Worm (Caenorhabditis elegans) whole organism, L3 larva: ENCODE data around the gene hic-1.
A peak's percentile ranks its signal among the peaks of the same experiment; 100 is the strongest.

Experiments
- ZK546.5 ChIP-seq: sonication (generic microtip); optimal IDR thresholded peaks from 2 replicates; lab custom pipeline; 2017; ENCODE audit warnings: missing biosample characterization, missing genetic modification characterization
- aly-2 ChIP-seq: fragments of 150-350 bp; optimal IDR thresholded peaks from 2 replicates; lab custom pipeline; 2014; ENCODE audit warnings: missing biosample characterization, missing genetic modification characterization
- ama-1 ChIP-seq: fragments of 150-350 bp; optimal IDR thresholded peaks from 2 replicates; lab custom pipeline; 2018
- ceh-16 ChIP-seq: sonication (generic microtip); optimal IDR thresholded peaks from 2 replicates; lab custom pipeline; 2017; ENCODE audit warnings: missing biosample characterization, missing genetic modification characterization
- ceh-28 ChIP-seq: fragments of 150-350 bp; optimal IDR thresholded peaks from 2 replicates; lab custom pipeline; 2014; ENCODE audit warnings: missing biosample characterization, missing genetic modification reagents, missing genetic modification characterization
- ceh-82 ChIP-seq: fragments of 150-350 bp; optimal IDR thresholded peaks from 2 replicates; lab custom pipeline; 2014; ENCODE audit warnings: missing biosample characterization, missing genetic modification characterization
- daf-12 ChIP-seq: fragments of 150-350 bp; optimal IDR thresholded peaks from 2 replicates; lab custom pipeline; 2014; ENCODE audit warnings: missing biosample characterization, missing genetic modification reagents, missing genetic modification characterization
- egl-27 ChIP-seq: sonication (generic microtip); optimal IDR thresholded peaks from 4 replicates; lab custom pipeline; 2017; ENCODE audit warnings: missing biosample characterization, missing genetic modification reagents, missing genetic modification characterization
- egl-5 ChIP-seq: fragments of 150-350 bp; optimal IDR thresholded peaks from 2 replicates; lab custom pipeline; 2017; ENCODE audit warnings: missing biosample characterization, missing genetic modification reagents, missing genetic modification characterization, inconsistent platforms
- elt-1 ChIP-seq: fragments of 150-350 bp; optimal IDR thresholded peaks from 2 replicates; lab custom pipeline; 2014; ENCODE audit warnings: missing biosample characterization, missing genetic modification characterization
- elt-2 ChIP-seq: sonication (generic microtip); optimal IDR thresholded peaks from 2 replicates; lab custom pipeline; 2016; ENCODE audit warnings: missing genetic modification reagents, mild to moderate bottlenecking, missing genetic modification characterization, missing compliant biosample characterization
- elt-3 ChIP-seq, 3 experiments: fragments of 150-350 bp in 1 of 3; sonication (generic microtip) in 2 of 3; optimal IDR thresholded peaks; 2 replicates in 2 of 3; 4 replicates in 1 of 3; lab custom pipeline; 2014 to 2017; ENCODE audit warnings: missing biosample characterization in 3 of 3, missing genetic modification characterization in 3 of 3
- fkh-10 ChIP-seq: sonication (generic microtip); optimal IDR thresholded peaks from 2 replicates; lab custom pipeline; 2017; ENCODE audit warnings: missing biosample characterization, missing genetic modification reagents, missing genetic modification characterization
- fkh-2 ChIP-seq: fragments of 150-350 bp; optimal IDR thresholded peaks from 2 replicates; lab custom pipeline; 2014; ENCODE audit warnings: missing biosample characterization, missing genetic modification reagents, missing genetic modification characterization
- fos-1 ChIP-seq: fragments of 150-350 bp; optimal IDR thresholded peaks from 2 replicates; lab custom pipeline; 2014; ENCODE audit warnings: missing biosample characterization, missing genetic modification characterization
- hmg-11 ChIP-seq: sonication (generic microtip); optimal IDR thresholded peaks from 2 replicates; lab custom pipeline; 2016; ENCODE audit warnings: missing genetic modification characterization, missing compliant biosample characterization
- jun-1 ChIP-seq: fragments of 150-350 bp; optimal IDR thresholded peaks from 2 replicates; lab custom pipeline; 2014; ENCODE audit warnings: missing biosample characterization, missing genetic modification reagents, missing genetic modification characterization
- lin-15B ChIP-seq: fragments of 150-350 bp; optimal IDR thresholded peaks from 2 replicates; lab custom pipeline; 2014; ENCODE audit warnings: missing biosample characterization, missing genetic modification characterization
- lin-39 ChIP-seq: fragments of 150-350 bp; optimal IDR thresholded peaks from 2 replicates; lab custom pipeline; 2018; ENCODE audit warnings: missing biosample characterization, missing genetic modification reagents, missing genetic modification characterization
- lsy-12 ChIP-seq: sonication (generic microtip); optimal IDR thresholded peaks from 2 replicates; lab custom pipeline; 2016; ENCODE audit warnings: mild to moderate bottlenecking, missing genetic modification characterization, missing compliant biosample characterization
- mdl-1 ChIP-seq: fragments of 150-350 bp; optimal IDR thresholded peaks from 2 replicates; lab custom pipeline; 2014; ENCODE audit warnings: missing biosample characterization, missing genetic modification characterization
- nfya-1 ChIP-seq: sonication (generic microtip); optimal IDR thresholded peaks from 2 replicates; lab custom pipeline; 2017; ENCODE audit warnings: missing genetic modification characterization, mild to moderate bottlenecking, missing compliant biosample characterization, antibody characterized with exemption, moderate library complexity; ENCODE audit not compliant: insufficient read depth
- nhr-12 ChIP-seq: fragments of 150-350 bp; optimal IDR thresholded peaks from 2 replicates; lab custom pipeline; 2014; ENCODE audit warnings: missing biosample characterization, missing genetic modification characterization
- nhr-23 ChIP-seq: fragments of 150-350 bp; optimal IDR thresholded peaks from 2 replicates; lab custom pipeline; 2014; ENCODE audit warnings: missing biosample characterization, missing genetic modification reagents, missing genetic modification characterization
- nhr-237 ChIP-seq: fragments of 150-350 bp; optimal IDR thresholded peaks from 2 replicates; lab custom pipeline; 2014; ENCODE audit warnings: missing biosample characterization, missing genetic modification characterization
- nhr-25 ChIP-seq: sonication (generic microtip); optimal IDR thresholded peaks from 2 replicates; lab custom pipeline; 2017; ENCODE audit warnings: missing biosample characterization, missing genetic modification characterization
- nhr-28 ChIP-seq: fragments of 150-350 bp; optimal IDR thresholded peaks from 2 replicates; lab custom pipeline; 2014; ENCODE audit warnings: missing biosample characterization, missing genetic modification characterization
- nhr-43 ChIP-seq: sonication (generic microtip); optimal IDR thresholded peaks from 2 replicates; lab custom pipeline; 2016; ENCODE audit warnings: mild to moderate bottlenecking, missing genetic modification characterization, missing compliant biosample characterization; ENCODE audit not compliant: poor library complexity, severe bottlenecking
- nhr-67 ChIP-seq: fragments of 150-350 bp; optimal IDR thresholded peaks from 2 replicates; lab custom pipeline; 2014; ENCODE audit warnings: missing biosample characterization, missing genetic modification characterization
- nhr-76 ChIP-seq: fragments of 150-350 bp; sonication (generic microtip); optimal IDR thresholded peaks from 5 replicates; lab custom pipeline; 2014; ENCODE audit warnings: missing biosample characterization, missing genetic modification characterization
- pha-4 ChIP-seq: fragments of 150-350 bp; optimal IDR thresholded peaks from 2 replicates; lab custom pipeline; 2014; ENCODE audit warnings: missing biosample characterization, missing genetic modification reagents, missing genetic modification characterization
- pqm-1 ChIP-seq: fragments of 150-350 bp; optimal IDR thresholded peaks from 2 replicates; lab custom pipeline; 2017; ENCODE audit warnings: missing biosample characterization, missing genetic modification characterization, inconsistent platforms
- skn-1 ChIP-seq: fragments of 150-350 bp; optimal IDR thresholded peaks from 2 replicates; lab custom pipeline; 2014; ENCODE audit warnings: missing biosample characterization, missing genetic modification characterization
- snpc-4 ChIP-seq: fragments of 150-350 bp; optimal IDR thresholded peaks from 2 replicates; lab custom pipeline; 2014; ENCODE audit warnings: missing biosample characterization, missing genetic modification characterization
- unc-39 ChIP-seq: sonication (generic microtip); optimal IDR thresholded peaks from 4 replicates; lab custom pipeline; 2017; ENCODE audit warnings: missing biosample characterization, missing genetic modification characterization
- zag-1 ChIP-seq: fragments of 150-350 bp; optimal IDR thresholded peaks from 2 replicates; lab custom pipeline; 2014; ENCODE audit warnings: missing biosample characterization, missing genetic modification characterization
- ztf-11 ChIP-seq: fragments of 150-350 bp; optimal IDR thresholded peaks from 2 replicates; lab custom pipeline; 2014; ENCODE audit warnings: missing biosample characterization, missing genetic modification characterization

The hic-1 gene

ce11 chrX:6598732-6599131, at the start of gene hic-1:
hic-1 (minus strand) TSS chrX:6598832.
- TF ChIP-seq elt-1 (no peak), fkh-2 (no peak), fkh-10 (no peak), nhr-237 (tag; lab: Kevin White, UChicago) (no peak), lin-15B (tag; lab: Kevin White, UChicago) (no peak), nhr-23 (tag; lab: Kevin White, UChicago) (no peak), nhr-67 (tag; lab: Kevin White, UChicago) (no peak), hmg-11 (no peak), daf-12 (tag; lab: Kevin White, UChicago) (no peak), ZK546.5 (tag; lab: Kevin White, UChicago) (no peak)

- peak; percentile 14 for TF ChIP-seq pha-4 (tag; lab: Kevin White, UChicago)
- peak; percentile 63 for TF ChIP-seq elt-2 (tag; lab: Kevin White, UChicago)
- peak; percentile 64 for TF ChIP-seq pqm-1 (tag; lab: Kevin White, UChicago)
- TF ChIP-seq nhr-43 (tag; lab: Kevin White, UChicago), result no peak
- no peak for TF ChIP-seq lsy-12 (tag; lab: Kevin White, UChicago)
- TF ChIP-seq elt-1, result no peak
- no peak for TF ChIP-seq lin-15B (tag; lab: Kevin White, UChicago)
- no peak for TF ChIP-seq ceh-28 (tag; lab: Kevin White, UChicago)
- no peak for TF ChIP-seq snpc-4 (tag; lab: Kevin White, UChicago)
- TF ChIP-seq unc-39 (tag; lab: Kevin White, UChicago), result no peak
These were observed 47.9 kb upstream of the hic-1 start for ce11 chrX:6646387-6647061.

ce11 chrX:6644971-6645704, 46.5 kb upstream of the hic-1 start, which contains the start of gene C56E10.3:
C56E10.3 (plus strand) TSS chrX:6645654.
- TF ChIP-seq hmg-11, result no peak
- TF ChIP-seq ceh-16 (tag; lab: Kevin White, UChicago), result no peak
- TF ChIP-seq ztf-11, result no peak
- TF ChIP-seq pha-4 (tag; lab: Kevin White, UChicago), result peak; percentile 96
- TF ChIP-seq zag-1 (tag; lab: Kevin White, UChicago), result no peak
- peak; percentile 76 for TF ChIP-seq pqm-1 (tag; lab: Kevin White, UChicago)
- no peak for TF ChIP-seq nhr-67 (tag; lab: Kevin White, UChicago)
- TF ChIP-seq jun-1 (tag; lab: Kevin White, UChicago), result no peak
- no peak for TF ChIP-seq fkh-2
- TF ChIP-seq nhr-43 (tag; lab: Kevin White, UChicago), result no peak
- peak; percentile 86 for TF ChIP-seq elt-2 (tag; lab: Kevin White, UChicago)
- no peak for TF ChIP-seq elt-3 (tag; optimal IDR thresholded peaks at IDR 0.05; lab: Kevin White, UChicago)
- TF ChIP-seq egl-5 (tag; lab: Kevin White, UChicago), result no peak
- TF ChIP-seq egl-27 (tag; lab: Kevin White, UChicago), result no peak
- TF ChIP-seq fos-1 (tag; lab: Kevin White, UChicago), result no peak
- TF ChIP-seq nhr-25 (tag; lab: Kevin White, UChicago), result no peak
- no peak for TF ChIP-seq aly-2 (tag; lab: Kevin White, UChicago)
- no peak for TF ChIP-seq ceh-82
- TF ChIP-seq, all 47 proteins: peak for 3

- TF ChIP-seq elt-2 (tag; lab: Kevin White, UChicago) (peak; percentile 49), lin-39 (tag; lab: Kevin White, UChicago) (no peak), nhr-76 (tag; lab: Kevin White, UChicago) (no peak), aly-2 (tag; lab: Kevin White, UChicago) (no peak), nfya-1 (tag; lab: Kevin White, UChicago) (no peak), skn-1 (tag; lab: Kevin White, UChicago) (peak; percentile 41), nhr-25 (tag; lab: Kevin White, UChicago) (peak; percentile 49), nhr-28 (tag; lab: Kevin White, UChicago) (no peak), mdl-1 (peak; percentile 34), pha-4 (tag; lab: Kevin White, UChicago) (peak; percentile 65), ama-1 (lab: Kevin White, UChicago) (no peak), nhr-23 (tag; lab: Kevin White, UChicago) (peak; percentile 29), nhr-12 (no peak)
These were observed 44.2 kb upstream of the hic-1 start for ce11 chrX:6642798-6643197.
